Worm (Caenorhabditis elegans): ENCODE results near the gene col-168.

ce11 chrX:6319546-6319945 is 6.6 kb upstream of the col-168 start, which contains the start of gene chtb-3:
- TF ChIP-seq ztf-29 (GFP tag; IDR thresholded peaks at IDR 0.05) (no peak), ref-1 (GFP tag; conservative IDR thresholded peaks at IDR 0.05) (no peak), T22C8.4 (GFP tag; IDR thresholded peaks at IDR 0.05) (no peak), med-1 (GFP tag; optimal IDR thresholded peaks at IDR 0.05; ENCODE audit: insufficient read depth) (no peak), tab-1 (GFP tag; IDR thresholded peaks at IDR 0.05) (no peak), flt-1 (GFP tag; IDR thresholded peaks at IDR 0.05) (no peak), ztf-23 (GFP tag; IDR thresholded peaks at IDR 0.05) (no peak), cog-1 (tag; optimal IDR thresholded peaks at IDR 0.05) (no peak), klf-2 (GFP tag; conservative IDR thresholded peaks at IDR 0.05) (no peak)

All from whole organism, midembryonic.